Fruit fly (Drosophila melanogaster): ENCODE results near the gene Rca1.

Rca1 gene

DNA sequence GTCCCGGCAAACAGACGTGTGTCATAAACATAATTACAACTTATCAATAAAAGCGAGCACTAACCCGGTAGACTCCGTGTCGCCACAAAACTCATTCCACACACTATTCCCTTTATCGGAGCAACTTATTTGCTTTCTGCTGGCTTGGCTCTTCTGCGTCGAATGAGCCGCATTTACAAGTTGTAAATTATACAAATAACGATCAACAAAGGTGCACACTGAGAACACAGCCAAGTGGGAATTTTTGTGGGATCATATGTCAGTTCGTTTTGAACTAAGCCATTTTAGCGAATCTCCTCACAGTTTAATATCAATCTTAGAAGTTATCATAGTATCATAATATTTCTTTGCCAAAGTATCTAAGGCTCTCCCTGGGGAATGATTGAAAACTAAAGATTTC is 33.8 kb upstream of the Rca1 start (continued):
- TF ChIP-seq CG9727 (GFP tag; optimal IDR thresholded peaks at IDR 0.05) (peak; percentile 35), NC2β (GFP tag; optimal IDR thresholded peaks at IDR 0.05) (no peak), CG18764 (GFP tag; optimal IDR thresholded peaks at IDR 0.05) (no peak), ATbp (GFP tag; optimal IDR thresholded peaks at IDR 0.05) (peak; percentile 13), D19A (tag; optimal IDR thresholded peaks at IDR 0.05) (peak; percentile 6), CG4707 (GFP tag; optimal IDR thresholded peaks at IDR 0.05) (peak; percentile 44), sc (optimal IDR thresholded peaks at IDR 0.05) (no peak), sc (GFP tag; optimal IDR thresholded peaks at IDR 0.05) (peak; percentile 42), CG7786 (GFP tag; optimal IDR thresholded peaks at IDR 0.05) (no peak), CG17612 (GFP tag; IDR thresholded peaks at IDR 0.05) (no peak), CG7271 (tag; optimal IDR thresholded peaks at IDR 0.05) (peak; percentile 7), E2f2 (GFP tag; IDR thresholded peaks at IDR 0.05) (no peak), CG15696 (tag; optimal IDR thresholded peaks at IDR 0.05) (peak; percentile 67), CG1233 (GFP tag; optimal IDR thresholded peaks at IDR 0.05) (peak; percentile 4), CG8290 (GFP tag; optimal IDR thresholded peaks at IDR 0.05) (no peak), CG8290 (tag; optimal IDR thresholded peaks at IDR 0.05) (peak in 1 of 2 experiments; percentile 10), GATAe (GFP tag; conservative IDR thresholded peaks at IDR 0.05) (no peak), CG1603 (tag; optimal IDR thresholded peaks at IDR 0.05) (peak; percentile 41)

DNA sequence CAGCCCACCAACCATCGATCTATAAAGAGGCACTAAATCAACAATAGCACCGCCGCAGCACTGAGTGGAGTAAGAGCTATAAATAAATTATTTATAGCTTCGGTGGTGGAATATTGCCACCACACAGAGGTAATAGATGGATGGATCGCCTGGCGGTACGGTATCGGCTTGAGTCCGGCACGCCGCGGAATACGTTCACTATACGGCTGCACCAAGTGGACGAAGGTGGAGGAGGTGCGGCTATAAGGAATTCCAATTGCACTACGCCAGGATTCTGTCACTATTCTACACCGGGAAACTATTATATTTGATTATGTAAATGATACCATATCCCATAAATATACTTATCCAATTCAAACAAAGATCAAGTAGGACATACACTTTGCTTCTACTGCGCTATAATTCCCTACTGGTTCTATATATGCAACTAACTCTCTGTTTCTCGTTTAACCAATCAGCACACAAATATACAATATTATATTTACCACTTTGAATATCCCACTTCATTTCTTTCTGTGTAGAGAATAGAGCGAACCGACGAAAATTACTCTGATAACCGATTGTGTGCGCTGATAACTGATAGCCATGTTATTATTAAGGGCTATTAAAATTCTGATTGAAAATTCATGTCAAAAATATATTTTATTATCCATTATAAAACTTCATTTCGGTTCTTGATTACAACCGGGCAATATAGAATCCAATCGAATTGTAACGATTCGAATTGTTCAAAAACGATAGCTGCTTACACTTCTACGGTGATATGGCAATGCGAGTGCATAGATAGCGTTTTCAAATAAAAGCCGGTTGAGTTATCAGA is 32.7 kb upstream of the Rca1 start:
- TF ChIP-seq Mes4 (GFP tag; optimal IDR thresholded peaks at IDR 0.05) (no peak), CG11093 (GFP tag; IDR thresholded peaks at IDR 0.05) (no peak), fu2 (GFP tag; optimal IDR thresholded peaks at IDR 0.05) (no peak), CG4282 (GFP tag; optimal IDR thresholded peaks at IDR 0.05) (no peak), Ssrp (tag; optimal IDR thresholded peaks at IDR 0.05) (peak; percentile 26), CG3065 (GFP tag; optimal IDR thresholded peaks at IDR 0.05) (no peak), sd (tag; optimal IDR thresholded peaks at IDR 0.05) (peak; percentile 58), CG12219 (GFP tag; optimal IDR thresholded peaks at IDR 0.05) (no peak), CG12104 (GFP tag; optimal IDR thresholded peaks at IDR 0.05) (peak; percentile 17), onecut (GFP tag; IDR thresholded peaks at IDR 0.05) (no peak), CG4328 (GFP tag; optimal IDR thresholded peaks at IDR 0.05) (no peak), maf-S (GFP tag; optimal IDR thresholded peaks at IDR 0.05) (no peak), fd64A (GFP tag; optimal IDR thresholded peaks at IDR 0.05) (no peak), hb (GFP tag; IDR thresholded peaks at IDR 0.05; ENCODE audit: partially characterized antibody) (no peak), cwo (GFP tag; optimal IDR thresholded peaks at IDR 0.05) (peak; percentile 37), CG42726 (GFP tag; IDR thresholded peaks at IDR 0.05; ENCODE audit: partially characterized antibody) (no peak), lola (GFP tag; optimal IDR thresholded peaks at IDR 0.05) (peak in 1 of 3 experiments; percentile 66), Hr3 (GFP tag; optimal IDR thresholded peaks at IDR 0.05) (peak; percentile 1), CG8765 (GFP tag; IDR thresholded peaks at IDR 0.05) (no peak), NFAT (GFP tag; IDR thresholded peaks at IDR 0.05) (no peak), org-1 (GFP tag; optimal IDR thresholded peaks at IDR 0.05) (no peak), CG16779 (GFP tag; IDR thresholded peaks at IDR 0.05) (no peak), CG2120 (GFP tag; optimal IDR thresholded peaks at IDR 0.05) (peak; percentile 52), CG18599 (GFP tag; optimal IDR thresholded peaks at IDR 0.05) (peak; percentile 27), nom (GFP tag; optimal IDR thresholded peaks at IDR 0.05) (no peak), HHEX (GFP tag; optimal IDR thresholded peaks at IDR 0.05) (no peak), crc (GFP tag; optimal IDR thresholded peaks at IDR 0.05) (no peak), CG13775 (GFP tag; optimal IDR thresholded peaks at IDR 0.05) (peak; percentile 15), CG18262 (tag; optimal IDR thresholded peaks at IDR 0.05) (peak; percentile 69), CG31365 (tag; optimal IDR thresholded peaks at IDR 0.05) (no peak), CG11695 (GFP tag; IDR thresholded peaks at IDR 0.05) (no peak), vnd (GFP tag; IDR thresholded peaks at IDR 0.05; ENCODE audit: partially characterized antibody) (no peak)

All from whole organism, embryonic.